Worm (Caenorhabditis elegans) whole organism, L1 larva: Measurements from ENCODE around the gene Y82E9BR.10.

ENCODE experiments used
- C04F5.9 ChIP-seq: sonication (generic microtip); optimal IDR thresholded peaks from 2 replicates; lab custom pipeline; 2016; ENCODE audit warnings: missing genetic modification characterization, missing compliant biosample characterization
- C16A3.4 ChIP-seq: fragments of 150-350 bp; optimal IDR thresholded peaks from 2 replicates; lab custom pipeline; 2014; ENCODE audit warnings: missing biosample characterization, missing genetic modification characterization
- alr-1 ChIP-seq: fragments of 200-800 bp; sonication (Bioruptor generic); optimal IDR thresholded peaks from 2 replicates; lab custom pipeline; 2018; ENCODE audit warnings: borderline replicate concordance, mild to moderate bottlenecking, missing genetic modification characterization, missing compliant biosample characterization
- ceh-88 ChIP-seq: fragments of 200-800 bp; sonication (Bioruptor generic); IDR thresholded peaks from 2 replicates; pipeline ENCODE4 v1.3.6; 2022; ENCODE audit warnings: missing genetic modification characterization, missing compliant biosample characterization
- ceh-90 ChIP-seq: sonication (generic microtip); optimal IDR thresholded peaks from 2 replicates; lab custom pipeline; 2016; ENCODE audit warnings: missing genetic modification characterization, missing compliant biosample characterization
- ces-1 ChIP-seq: fragments of 150-350 bp; optimal IDR thresholded peaks from 2 replicates; lab custom pipeline; 2014; ENCODE audit warnings: missing biosample characterization, missing genetic modification reagents, missing genetic modification characterization
- egl-13 ChIP-seq: sonication (generic microtip); optimal IDR thresholded peaks from 2 replicates; lab custom pipeline; 2016; ENCODE audit warnings: missing genotype, missing genetic modification reagents, missing genetic modification characterization, missing compliant biosample characterization
- egl-27 ChIP-seq, 2 experiments: fragments of 150-350 bp in 1 of 2; sonication (generic microtip); optimal IDR thresholded peaks; 3 replicates each; lab custom pipeline; 2017 to 2018; ENCODE audit warnings: missing biosample characterization in 2 of 2, missing genetic modification characterization in 2 of 2, missing genetic modification reagents in 2 of 2
- elt-2 ChIP-seq: sonication (generic microtip); optimal IDR thresholded peaks from 2 replicates; lab custom pipeline; 2016; ENCODE audit warnings: missing genetic modification characterization, mild to moderate bottlenecking, inconsistent platforms, missing compliant biosample characterization, missing genetic modification reagents
- elt-3 ChIP-seq, 6 experiments: fragments of 150-350 bp in 1 of 6; sonication (generic microtip); optimal IDR thresholded peaks; 2 replicates each; lab custom pipeline; 2017 to 2018; ENCODE audit warnings: missing biosample characterization in 6 of 6, missing genetic modification characterization in 6 of 6, inconsistent platforms in 1 of 6
- fkh-4 ChIP-seq: sonication (generic microtip); optimal IDR thresholded peaks from 2 replicates; lab custom pipeline; 2016; ENCODE audit warnings: missing compliant biosample characterization, missing genetic modification characterization, borderline replicate concordance
- hlh-4 ChIP-seq: sonication (generic microtip); optimal IDR thresholded peaks from 2 replicates; lab custom pipeline; 2016; ENCODE audit warnings: mild to moderate bottlenecking, missing genetic modification characterization, missing compliant biosample characterization
- hpl-2 ChIP-seq: fragments of 150-350 bp; optimal IDR thresholded peaks from 2 replicates; lab custom pipeline; 2014; ENCODE audit warnings: missing biosample characterization, missing genetic modification reagents, missing genetic modification characterization
- lin-14 ChIP-seq: fragments of 200-800 bp; sonication (Bioruptor generic); optimal IDR thresholded peaks from 2 replicates; lab custom pipeline; 2018; ENCODE audit warnings: mild to moderate bottlenecking, missing genetic modification characterization, moderate library complexity, missing compliant biosample characterization
- lir-3 ChIP-seq: sonication (generic microtip); optimal IDR thresholded peaks from 2 replicates; lab custom pipeline; 2016; ENCODE audit warnings: mild to moderate bottlenecking, missing genetic modification characterization, moderate library complexity, missing compliant biosample characterization; ENCODE audit not compliant: poor library complexity
- lsy-2 ChIP-seq, 2 experiments: fragments of 150-350 bp; optimal IDR thresholded peaks; 2 replicates each; lab custom pipeline; 2014; ENCODE audit warnings: missing biosample characterization in 2 of 2, missing genetic modification characterization in 2 of 2
- nhr-20 ChIP-seq: sonication (generic microtip); optimal IDR thresholded peaks from 2 replicates; lab custom pipeline; 2016; ENCODE audit warnings: mild to moderate bottlenecking, missing genetic modification characterization, missing compliant biosample characterization
- nhr-237 ChIP-seq: fragments of 150-350 bp; optimal IDR thresholded peaks from 2 replicates; lab custom pipeline; 2014; ENCODE audit warnings: missing biosample characterization, missing genetic modification characterization
- nhr-28 ChIP-seq: fragments of 150-350 bp; optimal IDR thresholded peaks from 2 replicates; lab custom pipeline; 2014; ENCODE audit warnings: missing biosample characterization, missing genetic modification characterization
- nhr-76 ChIP-seq: sonication (generic microtip); optimal IDR thresholded peaks from 2 replicates; lab custom pipeline; 2017; ENCODE audit warnings: missing biosample characterization, missing genetic modification characterization
- nhr-85 ChIP-seq: sonication (generic microtip); peaks from one replicate; lab custom pipeline; 2016; ENCODE audit warnings: missing genetic modification characterization, inconsistent platforms, missing compliant biosample characterization
- rnt-1 ChIP-seq: sonication (generic microtip); optimal IDR thresholded peaks from 2 replicates; lab custom pipeline; 2016; ENCODE audit warnings: mild to moderate bottlenecking, missing genetic modification characterization, moderate library complexity, missing compliant biosample characterization
- snpc-4 ChIP-seq: fragments of 150-350 bp; optimal IDR thresholded peaks from 2 replicates; lab custom pipeline; 2014; ENCODE audit warnings: missing biosample characterization, missing genetic modification characterization
- sup-37 ChIP-seq: fragments of 200-800 bp; sonication (Bioruptor generic); optimal IDR thresholded peaks from 2 replicates; lab custom pipeline; 2018; ENCODE audit warnings: mild to moderate bottlenecking, missing genetic modification characterization, missing compliant biosample characterization
- tlp-1 ChIP-seq: fragments of 150-350 bp; optimal IDR thresholded peaks from 2 replicates; lab custom pipeline; 2014; ENCODE audit warnings: missing biosample characterization, missing genetic modification characterization
- unc-130 ChIP-seq: fragments of 150-350 bp; optimal IDR thresholded peaks from 2 replicates; lab custom pipeline; 2017; ENCODE audit warnings: missing biosample characterization, missing genetic modification characterization, inconsistent platforms
- unc-30 ChIP-seq: sonication (generic microtip); optimal IDR thresholded peaks from 2 replicates; lab custom pipeline; 2017; ENCODE audit warnings: missing biosample characterization, missing genetic modification characterization
- xbp-1 ChIP-seq: sonication (generic microtip); optimal IDR thresholded peaks from 2 replicates; lab custom pipeline; 2016; ENCODE audit warnings: missing genetic modification characterization, missing compliant biosample characterization
- zag-1 ChIP-seq: fragments of 150-350 bp; optimal IDR thresholded peaks from 2 replicates; lab custom pipeline; 2014; ENCODE audit warnings: missing biosample characterization, missing genetic modification characterization
- ztf-4 ChIP-seq: fragments of 150-350 bp; optimal IDR thresholded peaks from 2 replicates; lab custom pipeline; 2014; ENCODE audit warnings: missing biosample characterization, missing genetic modification characterization

Gene Y82E9BR.10

DNA sequence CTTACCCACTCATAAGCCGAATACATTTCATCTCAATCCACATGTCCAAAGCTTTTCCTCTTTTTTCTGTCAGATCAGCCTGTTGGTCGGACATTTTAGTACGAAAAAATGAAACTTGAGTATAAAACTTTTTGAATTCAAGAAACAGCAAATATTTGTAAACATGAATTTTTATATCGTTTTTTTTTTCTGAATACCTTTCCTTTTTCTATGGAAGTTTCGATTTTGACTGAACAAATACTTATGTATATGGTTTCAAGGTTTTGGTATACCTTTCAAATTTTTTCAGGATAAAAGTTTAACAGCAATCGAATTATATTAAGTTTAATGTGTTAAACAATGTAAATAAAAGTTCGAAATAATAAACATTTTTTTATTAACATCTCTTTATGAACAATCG, 35.2 kb downstream of the Y82E9BR.10 start, which contains the start of gene fbxa-5:
TSS of gene fbxa-5 (minus strand) at position 101 of the 400 bp plus-strand sequence.
- TF ChIP-seq C04F5.9 (tag; lab: Kevin White, UChicago) (no peak), nhr-76 (no peak), elt-3 (tag; optimal IDR thresholded peaks at IDR 0.05; lab: Kevin White, UChicago) (no peak), unc-130 (no peak), ceh-88 (GFP tag; lab: Robert Waterston, UW) (no peak), egl-27 (tag; optimal IDR thresholded peaks at IDR 0.05; lab: Kevin White, UChicago) (no peak)

DNA sequence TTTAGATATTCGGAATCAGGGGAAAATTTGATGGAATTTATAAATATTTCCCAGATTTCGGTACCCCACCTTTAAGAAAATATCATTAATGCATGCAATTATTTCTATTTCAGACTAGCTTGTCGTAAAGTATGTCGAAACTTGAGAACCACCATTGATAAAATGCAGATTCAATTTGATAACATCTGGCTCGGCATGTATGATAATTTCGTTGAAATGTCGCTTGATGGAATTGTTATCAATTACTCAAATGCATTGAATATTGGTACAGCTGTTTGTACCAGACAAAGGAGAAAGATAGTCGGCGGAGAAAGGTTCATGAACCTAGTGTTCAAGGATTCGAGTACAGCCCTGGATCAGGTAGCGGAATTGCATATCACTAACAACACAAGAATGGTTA, 43.5 kb downstream of the Y82E9BR.10 start, which contains the start of gene Y82E9BL.19:
TSS of gene Y82E9BL.19 (plus strand) at position 123 of the 400 bp plus-strand sequence.
- TF ChIP-seq rnt-1 (tag; lab: Kevin White, UChicago) (no peak), elt-2 (peak; percentile 23), egl-13 (tag; lab: Kevin White, UChicago) (no peak), nhr-237 (tag; lab: Kevin White, UChicago) (no peak), lir-3 (tag; lab: Kevin White, UChicago) (no peak), nhr-20 (tag; lab: Kevin White, UChicago) (no peak)

DNA sequence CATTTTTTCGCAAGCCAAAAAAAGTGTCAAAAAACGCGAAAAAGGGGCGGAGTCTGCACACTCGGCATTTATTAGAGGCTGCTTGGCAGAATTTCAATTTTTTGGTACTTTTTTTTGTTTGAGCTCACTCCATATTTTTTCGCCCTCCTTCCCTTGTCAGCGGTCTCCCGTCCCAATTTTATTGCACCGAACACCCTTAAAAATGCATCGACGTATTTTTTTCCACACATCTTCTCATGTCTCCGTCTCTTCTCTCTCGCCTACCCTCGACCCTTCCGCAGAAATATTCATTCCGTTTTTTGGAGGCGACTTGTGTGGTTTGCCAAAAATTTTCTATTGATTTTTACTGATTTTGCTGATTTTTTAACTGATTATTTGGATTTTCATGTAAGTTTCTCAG, 48.9 kb downstream of the Y82E9BR.10 start, which contains the start of gene Y82E9BL.18:
TSS of gene Y82E9BL.18 (plus strand) at position 301 of the 400 bp plus-strand sequence.
- TF ChIP-seq nhr-85 (tag; lab: Kevin White, UChicago) (no peak), snpc-4 (no peak), alr-1 (tag; lab: Kevin White, UChicago) (no peak), nhr-28 (tag; lab: Kevin White, UChicago) (no peak), tlp-1 (no peak), C04F5.9 (tag; lab: Kevin White, UChicago) (no peak), fkh-4 (tag; lab: Kevin White, UChicago) (no peak), zag-1 (no peak), lsy-2 (tag; optimal IDR thresholded peaks at IDR 0.05; lab: Kevin White, UChicago) (no peak), xbp-1 (no peak), ztf-4 (tag; lab: Kevin White, UChicago) (no peak), ces-1 (GFP tag; lab: Kevin White, UChicago) (no peak), ceh-90 (tag; lab: Kevin White, UChicago) (no peak), nhr-76 (no peak), unc-30 (tag; lab: Kevin White, UChicago) (no peak), hpl-2 (no peak), C16A3.4 (tag; lab: Kevin White, UChicago) (no peak), sup-37 (GFP tag; lab: Kevin White, UChicago) (no peak), hlh-4 (no peak), lin-14 (GFP tag; lab: Kevin White, UChicago) (no peak)
